Worm (Caenorhabditis elegans) whole organism, L1 larva: ENCODE measurements around the gene C24H11.5.

Experiments used
- C16A3.4 ChIP-seq: fragments of 150-350 bp; optimal IDR thresholded peaks from 2 replicates; lab custom pipeline; 2014; ENCODE audit warnings: missing biosample characterization, missing genetic modification characterization
- F16B12.6 ChIP-seq: fragments of 150-350 bp; optimal IDR thresholded peaks from 2 replicates; lab custom pipeline; 2014; ENCODE audit warnings: missing biosample characterization, missing genetic modification characterization
- blmp-1 ChIP-seq: fragments of 150-350 bp; optimal IDR thresholded peaks from 2 replicates; lab custom pipeline; 2014; ENCODE audit warnings: missing biosample characterization, missing genetic modification characterization
- ceh-63 ChIP-seq: fragments of 200-800 bp; sonication (Bioruptor generic); optimal IDR thresholded peaks from 2 replicates; lab custom pipeline; 2018; ENCODE audit warnings: mild to moderate bottlenecking, missing genetic modification characterization, missing compliant biosample characterization
- ceh-82 ChIP-seq, 3 experiments: fragments of 150-350 bp in 1 of 3; sonication (generic microtip) in 2 of 3; optimal IDR thresholded peaks; 2 replicates each; lab custom pipeline; 2014 to 2017; ENCODE audit warnings: missing biosample characterization in 3 of 3, missing genetic modification characterization in 3 of 3
- ceh-90 ChIP-seq: sonication (generic microtip); optimal IDR thresholded peaks from 2 replicates; lab custom pipeline; 2016; ENCODE audit warnings: missing genetic modification characterization, missing compliant biosample characterization
- ces-1 ChIP-seq: fragments of 150-350 bp; optimal IDR thresholded peaks from 2 replicates; lab custom pipeline; 2014; ENCODE audit warnings: missing biosample characterization, missing genetic modification reagents, missing genetic modification characterization
- efl-1 ChIP-seq, 4 experiments: fragments of 150-350 bp; optimal IDR thresholded peaks in 3 of 4; peaks in 1 of 4; 1 replicate in 1 of 4; 2 replicates in 3 of 4; lab custom pipeline; 2014; ENCODE audit warnings: missing biosample characterization in 2 of 4, missing genetic modification characterization in 2 of 4, missing genetic modification reagents in 2 of 4
- efl-3 ChIP-seq: fragments of 200-800 bp; sonication (Bioruptor generic); optimal IDR thresholded peaks from 2 replicates; lab custom pipeline; 2018; ENCODE audit warnings: mild to moderate bottlenecking, missing genetic modification characterization, missing compliant biosample characterization
- egl-13 ChIP-seq: sonication (generic microtip); optimal IDR thresholded peaks from 2 replicates; lab custom pipeline; 2016; ENCODE audit warnings: missing genotype, missing genetic modification reagents, missing genetic modification characterization, missing compliant biosample characterization
- ets-5 ChIP-seq: fragments of 200-800 bp; sonication (Bioruptor generic); IDR thresholded peaks from 2 replicates; pipeline ENCODE4 v1.3.6; 2022; ENCODE audit warnings: missing genetic modification characterization, missing compliant biosample characterization
- fkh-4 ChIP-seq: sonication (generic microtip); optimal IDR thresholded peaks from 2 replicates; lab custom pipeline; 2016; ENCODE audit warnings: missing compliant biosample characterization, missing genetic modification characterization, borderline replicate concordance
- fos-1 ChIP-seq: fragments of 150-350 bp; optimal IDR thresholded peaks from 2 replicates; lab custom pipeline; 2014; ENCODE audit warnings: missing biosample characterization, missing genetic modification characterization
- grh-1 ChIP-seq: fragments of 200-800 bp; sonication (Bioruptor generic); IDR thresholded peaks from 2 replicates; pipeline ENCODE4 v1.3.6; 2022; ENCODE audit warnings: missing genetic modification reagents, missing genetic modification characterization, missing compliant biosample characterization
- hpl-2 ChIP-seq: fragments of 150-350 bp; optimal IDR thresholded peaks from 2 replicates; lab custom pipeline; 2014; ENCODE audit warnings: missing biosample characterization, missing genetic modification reagents, missing genetic modification characterization
- irx-1 ChIP-seq: sonication (generic microtip); optimal IDR thresholded peaks from 2 replicates; lab custom pipeline; 2016; ENCODE audit warnings: missing genetic modification characterization, missing compliant biosample characterization
- lin-13 ChIP-seq: fragments of 150-350 bp; optimal IDR thresholded peaks from 2 replicates; lab custom pipeline; 2014; ENCODE audit warnings: missing biosample characterization, missing genetic modification reagents, missing genetic modification characterization
- lin-14 ChIP-seq: fragments of 200-800 bp; sonication (Bioruptor generic); optimal IDR thresholded peaks from 2 replicates; lab custom pipeline; 2018; ENCODE audit warnings: mild to moderate bottlenecking, missing genetic modification characterization, moderate library complexity, missing compliant biosample characterization
- lin-15B ChIP-seq: fragments of 150-350 bp; sonication (generic microtip); optimal IDR thresholded peaks from 3 replicates; lab custom pipeline; 2014; ENCODE audit warnings: missing biosample characterization, missing genetic modification characterization
- lin-35 ChIP-seq, 2 experiments: fragments of 150-350 bp; optimal IDR thresholded peaks; 2 replicates each; lab custom pipeline; 2014; ENCODE audit warnings: missing biosample characterization in 2 of 2, missing genetic modification characterization in 2 of 2, missing genetic modification reagents in 2 of 2
- mdl-1 ChIP-seq, 2 experiments: fragments of 150-350 bp; optimal IDR thresholded peaks; 2 replicates each; lab custom pipeline; 2014 to 2017; ENCODE audit warnings: missing biosample characterization in 2 of 2, missing genetic modification characterization in 2 of 2, inconsistent platforms in 1 of 2
- mep-1 ChIP-seq: fragments of 150-350 bp; optimal IDR thresholded peaks from 2 replicates; lab custom pipeline; 2014; ENCODE audit warnings: missing biosample characterization, missing genetic modification characterization
- nhr-20 ChIP-seq: sonication (generic microtip); optimal IDR thresholded peaks from 2 replicates; lab custom pipeline; 2016; ENCODE audit warnings: mild to moderate bottlenecking, missing genetic modification characterization, missing compliant biosample characterization
- nhr-237 ChIP-seq: fragments of 150-350 bp; optimal IDR thresholded peaks from 2 replicates; lab custom pipeline; 2014; ENCODE audit warnings: missing biosample characterization, missing genetic modification characterization
- nhr-28 ChIP-seq: fragments of 150-350 bp; optimal IDR thresholded peaks from 2 replicates; lab custom pipeline; 2014; ENCODE audit warnings: missing biosample characterization, missing genetic modification characterization
- nhr-47 ChIP-seq: sonication (generic microtip); optimal IDR thresholded peaks from 2 replicates; lab custom pipeline; 2016; ENCODE audit warnings: mild to moderate bottlenecking, missing genetic modification characterization, moderate library complexity, missing compliant biosample characterization
- nhr-71 ChIP-seq: sonication (generic microtip); optimal IDR thresholded peaks from 2 replicates; lab custom pipeline; 2016; ENCODE audit warnings: mild to moderate bottlenecking, missing genetic modification characterization, moderate library complexity, missing compliant biosample characterization
- nhr-77 ChIP-seq: fragments of 150-350 bp; optimal IDR thresholded peaks from 2 replicates; lab custom pipeline; 2014; ENCODE audit warnings: missing biosample characterization, missing genetic modification characterization
- nhr-84 ChIP-seq: sonication (generic microtip); optimal IDR thresholded peaks from 2 replicates; lab custom pipeline; 2017; ENCODE audit warnings: missing biosample characterization, missing genetic modification characterization
- nhr-85 ChIP-seq: sonication (generic microtip); peaks from one replicate; lab custom pipeline; 2016; ENCODE audit warnings: missing genetic modification characterization, inconsistent platforms, missing compliant biosample characterization
- pag-3 ChIP-seq: sonication (generic microtip); optimal IDR thresholded peaks from 2 replicates; lab custom pipeline; 2017; ENCODE audit warnings: missing genetic modification characterization, mild to moderate bottlenecking, missing compliant biosample characterization, antibody characterized with exemption, borderline replicate concordance; ENCODE audit not compliant: insufficient read depth
- pqm-1 ChIP-seq: sonication (generic microtip); optimal IDR thresholded peaks from 3 replicates; lab custom pipeline; 2017; ENCODE audit warnings: missing biosample characterization, missing genetic modification characterization
- snu-23 ChIP-seq: sonication (generic microtip); optimal IDR thresholded peaks from 2 replicates; lab custom pipeline; 2016; ENCODE audit warnings: missing genetic modification characterization, missing compliant biosample characterization
- sptf-1 ChIP-seq: fragments of 150-350 bp; optimal IDR thresholded peaks from 2 replicates; lab custom pipeline; 2014; ENCODE audit warnings: missing biosample characterization, missing genetic modification characterization
- tbx-2 ChIP-seq: sonication (generic microtip); optimal IDR thresholded peaks from 2 replicates; lab custom pipeline; 2016; ENCODE audit warnings: missing genetic modification characterization, missing compliant biosample characterization
- tlp-1 ChIP-seq: fragments of 150-350 bp; optimal IDR thresholded peaks from 2 replicates; lab custom pipeline; 2014; ENCODE audit warnings: missing biosample characterization, missing genetic modification characterization
- unc-130 ChIP-seq: fragments of 150-350 bp; optimal IDR thresholded peaks from 2 replicates; lab custom pipeline; 2017; ENCODE audit warnings: missing biosample characterization, missing genetic modification characterization, inconsistent platforms
- unc-62 ChIP-seq: fragments of 150-350 bp; optimal IDR thresholded peaks from 2 replicates; lab custom pipeline; 2014; ENCODE audit warnings: missing biosample characterization, missing genetic modification reagents, missing genetic modification characterization
- unc-86 ChIP-seq: sonication (generic microtip); optimal IDR thresholded peaks from 2 replicates; lab custom pipeline; 2016; ENCODE audit warnings: missing genetic modification characterization, missing compliant biosample characterization
- unc-98 ChIP-seq: fragments of 200-800 bp; sonication (Bioruptor generic); IDR thresholded peaks from 2 replicates; pipeline ENCODE4 v1.3.6; 2022; ENCODE audit warnings: missing genetic modification characterization, missing compliant biosample characterization
- vab-15 ChIP-seq: sonication (generic microtip); optimal IDR thresholded peaks from 2 replicates; lab custom pipeline; 2017; ENCODE audit warnings: missing genotype, mild to moderate bottlenecking, missing genetic modification characterization, missing compliant biosample characterization
- xbp-1 ChIP-seq: sonication (generic microtip); optimal IDR thresholded peaks from 2 replicates; lab custom pipeline; 2016; ENCODE audit warnings: missing genetic modification characterization, missing compliant biosample characterization

Gene C24H11.5

DNA sequence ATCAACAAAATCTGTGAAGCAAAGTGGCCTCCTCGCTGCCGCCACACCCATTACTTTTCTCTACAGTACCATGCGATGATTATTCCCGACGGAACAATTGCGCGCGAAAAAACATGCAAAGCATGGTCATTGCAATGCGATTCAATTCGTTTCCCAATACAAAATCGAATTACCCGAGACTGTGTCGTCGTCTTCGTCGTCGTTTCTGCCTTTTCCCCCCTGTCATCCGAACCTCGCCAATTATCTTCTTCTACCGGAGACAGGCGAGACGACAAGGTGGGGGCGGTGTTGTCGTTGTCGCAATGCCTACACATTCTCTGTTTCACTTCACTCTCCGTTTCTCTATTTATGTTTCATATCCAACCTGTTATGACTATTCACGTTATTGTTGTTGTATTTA, 31.8 kb downstream of the C24H11.5 start (continued):
- TF ChIP-seq C16A3.4 (tag; lab: Kevin White, UChicago) = peak; percentile 15
- TF ChIP-seq nhr-71 (tag; lab: Kevin White, UChicago) = peak; percentile 39

DNA sequence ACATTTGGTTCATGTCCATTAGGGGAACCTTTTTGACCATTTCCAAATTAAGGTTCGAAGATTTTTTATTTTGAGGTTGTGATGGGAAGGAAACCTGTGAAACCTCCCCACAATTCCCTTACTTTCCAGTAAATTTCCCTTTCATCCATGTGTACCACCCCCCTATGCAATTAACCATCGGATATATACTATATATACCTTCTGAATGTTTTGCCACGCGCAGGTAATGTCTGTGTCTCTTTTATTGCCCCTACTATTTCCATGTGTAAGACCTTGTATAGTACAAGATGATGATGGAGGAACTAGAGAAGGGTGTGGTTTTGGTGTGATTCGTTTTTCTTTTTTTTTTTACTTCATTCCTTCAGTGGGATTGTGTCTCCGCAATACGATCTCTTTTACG, 34.6 kb downstream of the C24H11.5 start:
- TF ChIP-seq unc-98 (GFP tag; lab: Robert Waterston, UW) (no peak), egl-13 (tag; lab: Kevin White, UChicago) (no peak), hpl-2 (GFP tag; lab: Kevin White, UChicago) (no peak), lin-14 (GFP tag; lab: Kevin White, UChicago) (peak; percentile 65), lin-35 (GFP tag; optimal IDR thresholded peaks at IDR 0.05; lab: Kevin White, UChicago) (no peak), snu-23 (GFP tag; lab: Kevin White, UChicago) (peak; percentile 14), vab-15 (tag; lab: Kevin White, UChicago) (no peak), mep-1 (peak; percentile 34), fkh-4 (tag; lab: Kevin White, UChicago) (no peak), tlp-1 (tag; lab: Kevin White, UChicago) (no peak), nhr-20 (tag; lab: Kevin White, UChicago) (peak; percentile 29), nhr-85 (peak; percentile 44), pqm-1 (no peak), nhr-77 (tag; lab: Kevin White, UChicago) (no peak), nhr-237 (tag; lab: Kevin White, UChicago) (no peak), xbp-1 (tag; lab: Kevin White, UChicago) (no peak), ceh-63 (GFP tag; lab: Kevin White, UChicago) (no peak), nhr-47 (tag; lab: Kevin White, UChicago) (no peak), ces-1 (GFP tag; lab: Kevin White, UChicago) (no peak), ceh-82 (tag; optimal IDR thresholded peaks at IDR 0.05; lab: Kevin White, UChicago) (no peak), mdl-1 (tag; optimal IDR thresholded peaks at IDR 0.05; lab: Kevin White, UChicago) (no peak), efl-3 (GFP tag; lab: Kevin White, UChicago) (no peak), efl-1 (optimal IDR thresholded peaks at IDR 0.05; lab: Kevin White, UChicago) (no peak), efl-1 (GFP tag; optimal IDR thresholded peaks at IDR 0.05 in 1 of 2; lab: Kevin White, UChicago) (no peak), sptf-1 (tag; lab: Kevin White, UChicago) (no peak), lin-15B (tag; lab: Kevin White, UChicago) (no peak), C16A3.4 (tag; lab: Kevin White, UChicago) (no peak), unc-86 (no peak), grh-1 (GFP tag; lab: Robert Waterston, UW) (no peak), lin-13 (GFP tag; lab: Kevin White, UChicago) (no peak), pag-3 (tag; lab: Kevin White, UChicago) (no peak), irx-1 (tag; lab: Kevin White, UChicago) (no peak), fos-1 (tag; lab: Kevin White, UChicago) (no peak), tbx-2 (tag; lab: Kevin White, UChicago) (no peak), blmp-1 (peak; percentile 86), unc-130 (tag; lab: Kevin White, UChicago) (no peak)

DNA sequence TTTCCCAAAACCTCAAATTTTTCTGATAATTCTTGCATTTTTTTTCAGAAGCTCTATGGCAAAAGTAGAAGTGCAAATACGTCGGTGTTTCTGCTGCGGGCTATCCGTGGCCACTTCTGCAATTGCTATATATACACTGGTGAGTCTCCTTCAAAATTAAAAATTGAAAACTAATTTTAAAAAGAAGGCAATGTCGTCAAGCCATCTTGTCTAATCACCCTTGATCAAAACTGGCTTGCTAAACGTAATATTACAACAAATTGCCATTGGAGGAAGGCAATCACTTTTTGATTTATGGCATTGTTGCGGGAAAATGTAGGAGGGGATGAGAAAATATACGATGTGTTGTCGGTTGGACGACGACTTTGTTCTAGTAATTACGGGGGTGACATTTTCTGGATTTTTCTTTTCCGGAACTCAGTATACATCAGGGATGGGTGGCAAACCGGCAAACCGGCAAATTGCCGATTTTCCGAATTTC, 36.5 kb downstream of the C24H11.5 start, which contains the start of gene C18D11.1:
TSS of gene C18D11.1 (plus strand) at position 51 of the 481 bp plus-strand sequence.
- TF ChIP-seq irx-1 (tag; lab: Kevin White, UChicago) (no peak), nhr-77 (tag; lab: Kevin White, UChicago) (no peak), F16B12.6 (tag; lab: Kevin White, UChicago) (no peak), unc-62 (no peak), pag-3 (tag; lab: Kevin White, UChicago) (peak; percentile 47), ets-5 (GFP tag; lab: Robert Waterston, UW) (no peak), nhr-20 (tag; lab: Kevin White, UChicago) (no peak), nhr-84 (tag; lab: Kevin White, UChicago) (no peak), ceh-90 (no peak), nhr-28 (tag; lab: Kevin White, UChicago) (no peak), snu-23 (GFP tag; lab: Kevin White, UChicago) (no peak), nhr-85 (peak; percentile 53)
- TF ChIP-seq, all 84 proteins: peak for 2
